Fruit fly (Drosophila melanogaster) whole organism, embryonic: ENCODE results near the gene IntS4.
A peak's percentile ranks its signal among the peaks of the same experiment; 100 is the strongest.

ENCODE experiments used
- Aef1 ChIP-seq: fragments of 200-800 bp; sonication (Bioruptor generic); IDR thresholded peaks from 3 replicates; pipeline ENCODE4 v1.3.6; 2022; ENCODE audit warnings: missing biosample characterization, missing genetic modification characterization
- Atf-2 ChIP-seq: fragments of 200-800 bp; sonication (Bioruptor generic); optimal IDR thresholded peaks from 2 replicates; lab custom pipeline; 2016; ENCODE audit warnings: missing biosample characterization, missing genetic modification characterization
- C15 ChIP-seq: fragments of 200-800 bp; sonication (Bioruptor generic); IDR thresholded peaks from 3 replicates; pipeline ENCODE4 v1.3.6; 2022; ENCODE audit warnings: missing biosample characterization, missing genetic modification characterization
- CG10366 ChIP-seq: fragments of 200-800 bp; sonication (Bioruptor generic); IDR thresholded peaks from 2 replicates; pipeline ENCODE4 v1.3.6; 2022; ENCODE audit warnings: missing biosample characterization, missing genetic modification characterization
- CG10565 ChIP-seq: fragments of 200-800 bp; sonication (Bioruptor generic); optimal IDR thresholded peaks from 3 replicates; lab custom pipeline; 2016; ENCODE audit warnings: missing biosample characterization, mild to moderate bottlenecking, missing genetic modification characterization
- CG15479 ChIP-seq: fragments of 200-800 bp; sonication (Bioruptor generic); optimal IDR thresholded peaks from 3 replicates; lab custom pipeline; 2019; ENCODE audit warnings: missing biosample characterization, mild to moderate bottlenecking, missing genetic modification characterization, moderate library complexity
- CG15696 ChIP-seq: fragments of 200-800 bp; sonication (Bioruptor generic); optimal IDR thresholded peaks from 2 replicates; lab custom pipeline; 2019; ENCODE audit warnings: missing biosample characterization, mild to moderate bottlenecking, missing genetic modification characterization, moderate library complexity
- CG1603 ChIP-seq: fragments of 200-800 bp; sonication (Bioruptor generic); optimal IDR thresholded peaks from 2 replicates; lab custom pipeline; 2019; ENCODE audit warnings: missing biosample characterization, mild to moderate bottlenecking, missing genetic modification characterization, moderate library complexity
- CG17802 ChIP-seq: fragments of 200-800 bp; sonication (Bioruptor generic); optimal IDR thresholded peaks from 2 replicates; lab custom pipeline; 2018; ENCODE audit warnings: missing biosample characterization, mild to moderate bottlenecking, missing genetic modification characterization, moderate library complexity
- CG17912 ChIP-seq: fragments of 200-800 bp; sonication (Bioruptor generic); optimal IDR thresholded peaks from 2 replicates; lab custom pipeline; 2018; ENCODE audit warnings: missing biosample characterization, mild to moderate bottlenecking, missing genetic modification characterization
- CG2889 ChIP-seq: fragments of 200-800 bp; sonication (Bioruptor generic); IDR thresholded peaks from 3 replicates; pipeline ENCODE4 v1.3.6; 2022; ENCODE audit warnings: missing biosample characterization, missing genetic modification characterization
- CG3838 ChIP-seq: fragments of 200-800 bp; sonication (Bioruptor generic); optimal IDR thresholded peaks from 3 replicates; lab custom pipeline; 2016; ENCODE audit warnings: missing biosample characterization, missing genetic modification characterization
- CG6791 ChIP-seq: fragments of 200-800 bp; sonication (Bioruptor generic); IDR thresholded peaks from 3 replicates; pipeline ENCODE4 v1.3.6; 2022; ENCODE audit warnings: missing biosample characterization, missing genetic modification characterization; ENCODE audit not compliant: partially characterized antibody
- CG8089 ChIP-seq: fragments of 200-800 bp; sonication (Bioruptor generic); optimal IDR thresholded peaks from 3 replicates; lab custom pipeline; 2016; ENCODE audit warnings: missing biosample characterization, missing genetic modification characterization
- CG9876 ChIP-seq: fragments of 200-800 bp; sonication (Bioruptor generic); optimal IDR thresholded peaks from 2 replicates; lab custom pipeline; 2016; ENCODE audit warnings: missing biosample characterization, missing genetic modification characterization
- D19A ChIP-seq: fragments of 200-800 bp; optimal IDR thresholded peaks from 3 replicates; lab custom pipeline; 2019; ENCODE audit warnings: missing biosample characterization, mild to moderate bottlenecking, missing genetic modification characterization, moderate library complexity
- Dip2 ChIP-seq: fragments of 200-800 bp; sonication (Bioruptor generic); IDR thresholded peaks from 2 replicates; pipeline ENCODE4 v1.3.6; 2022; ENCODE audit warnings: missing biosample characterization, missing genetic modification characterization
- Dp ChIP-seq: fragments of 200-800 bp; sonication (Bioruptor generic); optimal IDR thresholded peaks from 2 replicates; lab custom pipeline; 2018; ENCODE audit warnings: missing biosample characterization, mild to moderate bottlenecking, missing genetic modification characterization, moderate library complexity
- Eip74EF ChIP-seq, 2 experiments: fragments of 200-800 bp in 1 of 2; fragments of >200 bp in 1 of 2; sonication (Bioruptor generic) in 1 of 2; optimal IDR thresholded peaks; 2 replicates each; lab custom pipeline; 2017 to 2019; ENCODE audit warnings: missing biosample characterization in 2 of 2, missing genetic modification characterization in 2 of 2, mild to moderate bottlenecking in 1 of 2, moderate library complexity in 1 of 2
- H15 ChIP-seq: fragments of 200-800 bp; sonication (Bioruptor generic); IDR thresholded peaks from 3 replicates; pipeline ENCODE4 v1.3.6; 2022; ENCODE audit warnings: missing biosample characterization, missing genetic modification characterization
- MESR4 ChIP-seq: fragments of 200-800 bp; sonication (Bioruptor generic); optimal IDR thresholded peaks from 2 replicates; lab custom pipeline; 2018; ENCODE audit warnings: missing biosample characterization, mild to moderate bottlenecking, missing genetic modification characterization, moderate library complexity
- MTF-1 ChIP-seq: fragments of 200-800 bp; sonication (Bioruptor generic); optimal IDR thresholded peaks from 2 replicates; lab custom pipeline; 2018; ENCODE audit warnings: missing biosample characterization, mild to moderate bottlenecking, missing genetic modification characterization, borderline replicate concordance
- Mrtf ChIP-seq: fragments of 200-800 bp; sonication (Bioruptor generic); IDR thresholded peaks from 3 replicates; pipeline ENCODE4 v1.3.6; 2022; ENCODE audit warnings: missing biosample characterization, missing genetic modification characterization
- Opbp ChIP-seq: fragments of 200-800 bp; sonication (Bioruptor generic); IDR thresholded peaks from 3 replicates; pipeline ENCODE4 v1.3.6; 2022; ENCODE audit warnings: missing biosample characterization, missing genetic modification characterization; ENCODE audit not compliant: partially characterized antibody
- Poxn ChIP-seq: fragments of 200-800 bp; sonication (Bioruptor generic); IDR thresholded peaks from 2 replicates; pipeline ENCODE4 v1.3.6; 2022; ENCODE audit warnings: missing biosample characterization, missing genetic modification characterization
- Sox102F ChIP-seq: fragments of 200-800 bp; sonication (Bioruptor generic); optimal IDR thresholded peaks from 2 replicates; lab custom pipeline; 2018; ENCODE audit warnings: missing biosample characterization, mild to moderate bottlenecking, missing genetic modification characterization, moderate library complexity
- Stat92E ChIP-seq, 3 experiments: fragments of >200 bp in 2 of 3; fragments of 200-800 bp in 1 of 3; sonication (Bioruptor generic) in 1 of 3; optimal IDR thresholded peaks; 2 replicates each; lab custom pipeline; 2017 to 2019; ENCODE audit warnings: missing biosample characterization in 3 of 3, missing genetic modification characterization in 3 of 3, mild to moderate bottlenecking in 1 of 3, moderate library complexity in 1 of 3
- Tbp ChIP-seq: fragments of >200 bp; optimal IDR thresholded peaks from 2 replicates; lab custom pipeline; 2018; ENCODE audit warnings: missing biosample characterization, missing genetic modification characterization
- ase ChIP-seq: fragments of 200-800 bp; sonication (Bioruptor generic); IDR thresholded peaks from 3 replicates; pipeline ENCODE4 v1.3.6; 2022; ENCODE audit warnings: missing biosample characterization, missing genetic modification characterization
- az2 ChIP-seq: fragments of 200-800 bp; sonication (Bioruptor generic); optimal IDR thresholded peaks from 3 replicates; lab custom pipeline; 2016; ENCODE audit warnings: missing biosample characterization, missing genetic modification characterization
- bbx ChIP-seq: fragments of 200-800 bp; sonication (Bioruptor generic); IDR thresholded peaks from 2 replicates; pipeline ENCODE4 v1.3.6; 2022; ENCODE audit warnings: missing biosample characterization, missing genetic modification characterization; ENCODE audit not compliant: partially characterized antibody
- corto ChIP-seq: fragments of 200-800 bp; sonication (Bioruptor generic); optimal IDR thresholded peaks from 2 replicates; lab custom pipeline; 2016; ENCODE audit warnings: missing biosample characterization, mild to moderate bottlenecking, missing genetic modification characterization, moderate library complexity
- crp ChIP-seq, 2 experiments: fragments of 200-800 bp; sonication (Bioruptor generic); optimal IDR thresholded peaks; 2 replicates in 1 of 2; 3 replicates in 1 of 2; lab custom pipeline; 2017; ENCODE audit warnings: missing biosample characterization in 2 of 2, missing genetic modification characterization in 2 of 2, mild to moderate bottlenecking in 1 of 2, moderate library complexity in 1 of 2
- gcm ChIP-seq: fragments of 200-800 bp; sonication (Bioruptor generic); optimal IDR thresholded peaks from 2 replicates; lab custom pipeline; 2019; ENCODE audit warnings: missing biosample characterization, mild to moderate bottlenecking, missing genetic modification characterization, moderate library complexity
- gsb ChIP-seq: fragments of 200-800 bp; sonication (Bioruptor generic); IDR thresholded peaks from 2 replicates; pipeline ENCODE4 v1.3.6; 2022; ENCODE audit warnings: missing biosample characterization, missing genetic modification characterization
- gsb-n ChIP-seq: fragments of 200-800 bp; sonication (Bioruptor generic); optimal IDR thresholded peaks from 3 replicates; lab custom pipeline; 2018; ENCODE audit warnings: missing biosample characterization, mild to moderate bottlenecking, missing genetic modification characterization
- inv ChIP-seq: fragments of 200-800 bp; sonication (Bioruptor generic); IDR thresholded peaks from 2 replicates; pipeline ENCODE4 v1.3.6; 2022; ENCODE audit warnings: missing biosample characterization, missing genetic modification characterization; ENCODE audit not compliant: partially characterized antibody
- mirr ChIP-seq: fragments of 200-800 bp; sonication (Bioruptor generic); optimal IDR thresholded peaks from 3 replicates; lab custom pipeline; 2018; ENCODE audit warnings: missing biosample characterization, mild to moderate bottlenecking, missing genetic modification characterization
- pnt ChIP-seq: fragments of 200-800 bp; sonication (Bioruptor generic); optimal IDR thresholded peaks from 3 replicates; lab custom pipeline; 2016; ENCODE audit warnings: missing biosample characterization, missing genetic modification characterization
- prd ChIP-seq, 3 experiments: fragments of >200 bp in 2 of 3; fragments of 200-800 bp in 1 of 3; sonication (Bioruptor generic) in 1 of 3; optimal IDR thresholded peaks in 2 of 3; IDR thresholded peaks in 1 of 3; 2 replicates in 2 of 3; 3 replicates in 1 of 3; pipeline versions ENCODE4 v1.3.6 to Lab custom; 2017 to 2022; ENCODE audit warnings: missing biosample characterization in 1 of 3, missing genetic modification characterization in 1 of 3
- pros ChIP-seq: fragments of 200-800 bp; sonication (Bioruptor generic); optimal IDR thresholded peaks from 3 replicates; lab custom pipeline; 2019; ENCODE audit warnings: missing biosample characterization, mild to moderate bottlenecking, missing genetic modification characterization, moderate library complexity
- salm ChIP-seq: fragments of 200-800 bp; sonication (Bioruptor generic); optimal IDR thresholded peaks from 2 replicates; lab custom pipeline; 2018; ENCODE audit warnings: missing biosample characterization, mild to moderate bottlenecking, missing genetic modification characterization
- ssp ChIP-seq: fragments of 200-800 bp; sonication (Bioruptor generic); IDR thresholded peaks from 2 replicates; pipeline ENCODE4 v1.3.6; 2022; ENCODE audit warnings: missing biosample characterization, missing genetic modification characterization
- toy ChIP-seq: fragments of 200-800 bp; sonication (Bioruptor generic); IDR thresholded peaks from 2 replicates; pipeline ENCODE4 v1.3.6; 2022; ENCODE audit warnings: missing biosample characterization, missing genetic modification characterization
- trem ChIP-seq: fragments of 200-800 bp; optimal IDR thresholded peaks from 3 replicates; lab custom pipeline; 2019; ENCODE audit warnings: missing biosample characterization, mild to moderate bottlenecking, missing genetic modification characterization, moderate library complexity
- vfl ChIP-seq: fragments of 200-800 bp; sonication (Bioruptor generic); optimal IDR thresholded peaks from 2 replicates; lab custom pipeline; 2016; ENCODE audit warnings: missing biosample characterization, missing genetic modification characterization
- wor ChIP-seq: fragments of 200-800 bp; sonication (Bioruptor generic); IDR thresholded peaks from 2 replicates; pipeline ENCODE4 v1.3.6; 2022; ENCODE audit warnings: missing biosample characterization, missing genetic modification characterization
- yki ChIP-seq: fragments of >200 bp; optimal IDR thresholded peaks from 3 replicates; lab custom pipeline; 2018

The IntS4 gene

dm6 chrX:8517121-8518024 is 41.2 kb downstream of the IntS4 start, which contains the start of gene Nrg (continued):
- no peak for TF ChIP-seq CG15479 (GFP tag; lab: Kevin White, UChicago)
- TF ChIP-seq crp (GFP tag; optimal IDR thresholded peaks at IDR 0.05; lab: Kevin White, UChicago): peak in 1 of 2 experiments; percentile 9
- TF ChIP-seq Opbp (GFP tag; lab: Robert Waterston, UW): peak; percentile 98
- TF ChIP-seq pnt: no peak
- TF ChIP-seq CG17802 (tag; lab: Kevin White, UChicago): no peak
- TF ChIP-seq ssp: no peak
- TF ChIP-seq pros: no peak
- no peak for TF ChIP-seq H15
- TF ChIP-seq Atf-2 (GFP tag; lab: Kevin White, UChicago): no peak
- no peak for TF ChIP-seq az2 (GFP tag; lab: Kevin White, UChicago)
- peak; percentile 58 for TF ChIP-seq MTF-1
- peak in 1 of 2 experiments; percentile 24 for TF ChIP-seq Eip74EF (GFP tag; optimal IDR thresholded peaks at IDR 0.05; lab: Kevin White, UChicago)
- peak; percentile 100 for TF ChIP-seq bbx (GFP tag; lab: Robert Waterston, UW)
- peak; percentile 97 for TF ChIP-seq Dp (GFP tag; lab: Kevin White, UChicago)
- peak; percentile 99 for TF ChIP-seq CG6791 (GFP tag; lab: Robert Waterston, UW)
- no peak for TF ChIP-seq yki (lab: Kevin White, UChicago)
- TF ChIP-seq Aef1 (GFP tag; lab: Robert Waterston, UW): no peak
- no peak for TF ChIP-seq prd (optimal IDR thresholded peaks at IDR 0.05; lab: Kevin White, UChicago)
- no peak for TF ChIP-seq prd (GFP tag; IDR thresholded peaks at IDR 0.05; lab: Robert Waterston, UW)
- TF ChIP-seq Mrtf (GFP tag; lab: Robert Waterston, UW): no peak
- peak; percentile 18 for TF ChIP-seq CG17912 (GFP tag; lab: Kevin White, UChicago)
- no peak for TF ChIP-seq toy (GFP tag; lab: Robert Waterston, UW)
- TF ChIP-seq D19A (tag; lab: Kevin White, UChicago): no peak
- TF ChIP-seq mirr (GFP tag; lab: Kevin White, UChicago): peak; percentile 60
- no peak for TF ChIP-seq CG10565 (GFP tag; lab: Kevin White, UChicago)
- TF ChIP-seq CG8089 (GFP tag; lab: Kevin White, UChicago): peak; percentile 9
- TF ChIP-seq wor (GFP tag; lab: Robert Waterston, UW): no peak
- TF ChIP-seq corto (GFP tag; lab: Kevin White, UChicago): no peak
- TF ChIP-seq inv (GFP tag; lab: Robert Waterston, UW): peak; percentile 98
- no peak for TF ChIP-seq Poxn
- no peak for TF ChIP-seq gsb
- TF ChIP-seq CG15696 (tag; lab: Kevin White, UChicago): no peak
- TF ChIP-seq C15: no peak
- peak; percentile 58 for TF ChIP-seq MESR4 (GFP tag; lab: Kevin White, UChicago)
- no peak for TF ChIP-seq Tbp
- TF ChIP-seq gsb-n (tag; lab: Kevin White, UChicago): no peak
- peak; percentile 95 for TF ChIP-seq trem
- no peak for TF ChIP-seq vfl (GFP tag; lab: Kevin White, UChicago)
- TF ChIP-seq CG3838 (GFP tag; lab: Kevin White, UChicago): no peak
- no peak for TF ChIP-seq Sox102F (GFP tag; lab: Kevin White, UChicago)
- TF ChIP-seq ase (GFP tag; lab: Robert Waterston, UW): no peak
- peak in 1 of 3 experiments; percentile 57 for TF ChIP-seq Stat92E (GFP tag; optimal IDR thresholded peaks at IDR 0.05; lab: Kevin White, UChicago)
- no peak for TF ChIP-seq Dip2 (GFP tag; lab: Robert Waterston, UW)
- no peak for TF ChIP-seq CG2889 (GFP tag; lab: Robert Waterston, UW)
- TF ChIP-seq CG9876 (GFP tag; lab: Kevin White, UChicago): peak; percentile 7
- no peak for TF ChIP-seq salm (tag; lab: Kevin White, UChicago)
- TF ChIP-seq gcm (GFP tag; lab: Kevin White, UChicago): peak; percentile 14
- TF ChIP-seq CG10366: no peak
- TF ChIP-seq CG1603 (tag; lab: Kevin White, UChicago): peak; percentile 87
